Worm (Caenorhabditis elegans): ENCODE data around the gene lec-3.
A peak's percentile ranks its signal among the peaks of the same experiment; 100 is the strongest.

Gene lec-3

ce11 chrII:10016013-10016412 lies 25.1 kb downstream of the lec-3 start, which contains the start of gene lec-2:
TSS of gene lec-2 (minus strand) at chrII:10016183.
- TF ChIP-seq unc-55 (GFP tag; optimal IDR thresholded peaks at IDR 0.05) (no peak), mbf-1 (tag; optimal IDR thresholded peaks at IDR 0.05) (no peak), C34F6.9 (tag; optimal IDR thresholded peaks at IDR 0.05) (no peak), sma-9 (GFP tag; optimal IDR thresholded peaks at IDR 0.05) (peak; percentile 36), sma-9 (tag; optimal IDR thresholded peaks at IDR 0.05) (no peak), nhr-12 (tag; optimal IDR thresholded peaks at IDR 0.05) (no peak), Y55F3AM.14 (GFP tag; optimal IDR thresholded peaks at IDR 0.05) (no peak), egl-27 (tag; optimal IDR thresholded peaks at IDR 0.05) (no peak), ceh-82 (tag; optimal IDR thresholded peaks at IDR 0.05) (no peak), nhr-6 (tag; optimal IDR thresholded peaks at IDR 0.05) (no peak), ztf-4 (tag; optimal IDR thresholded peaks at IDR 0.05) (no peak), mdl-1 (tag; optimal IDR thresholded peaks at IDR 0.05) (peak; percentile 6 to 12), nhr-129 (tag; optimal IDR thresholded peaks at IDR 0.05) (peak; percentile 44), sma-3 (GFP tag; optimal IDR thresholded peaks at IDR 0.05) (peak; percentile 10), F13H6.1 (tag; optimal IDR thresholded peaks at IDR 0.05) (peak; percentile 40), lin-11 (tag; optimal IDR thresholded peaks at IDR 0.05) (peak; percentile 24), unc-62 (GFP tag; optimal IDR thresholded peaks at IDR 0.05) (no peak), nhr-11 (tag; optimal IDR thresholded peaks at IDR 0.05) (no peak)

ce11 chrII:10017528-10017927 lies 26.6 kb downstream of the lec-3 start:
- TF ChIP-seq Y55F3AM.14 (GFP tag; optimal IDR thresholded peaks at IDR 0.05) (no peak), elt-3 (tag; optimal IDR thresholded peaks at IDR 0.05) (no peak), alr-1 (tag; optimal IDR thresholded peaks at IDR 0.05) (no peak), fos-1 (tag; optimal IDR thresholded peaks at IDR 0.05) (no peak), R02D3.7 (tag; optimal IDR thresholded peaks at IDR 0.05) (no peak), ceh-16 (tag; optimal IDR thresholded peaks at IDR 0.05) (no peak), nhr-6 (tag; optimal IDR thresholded peaks at IDR 0.05) (no peak), mab-5 (tag; optimal IDR thresholded peaks at IDR 0.05) (no peak), crh-2 (tag; optimal IDR thresholded peaks at IDR 0.05) (no peak), aly-2 (tag; optimal IDR thresholded peaks at IDR 0.05) (no peak), lin-11 (tag; optimal IDR thresholded peaks at IDR 0.05) (no peak)

- TF ChIP-seq aly-2 (tag; optimal IDR thresholded peaks at IDR 0.05) (no peak), unc-62 (GFP tag; optimal IDR thresholded peaks at IDR 0.05) (no peak), mbf-1 (tag; optimal IDR thresholded peaks at IDR 0.05) (no peak), blmp-1 (tag; optimal IDR thresholded peaks at IDR 0.05; ENCODE audit: insufficient read depth) (no peak), nhr-25 (tag; optimal IDR thresholded peaks at IDR 0.05) (peak; percentile 59), gmeb-1 (tag; optimal IDR thresholded peaks at IDR 0.05) (peak; percentile 30), nhr-11 (tag; optimal IDR thresholded peaks at IDR 0.05) (no peak)
Measured at ce11 chrII:10019669-10020068, 28.8 kb downstream of the lec-3 start.

- TF ChIP-seq C34F6.9 (tag; optimal IDR thresholded peaks at IDR 0.05) (no peak), nhr-25 (tag; optimal IDR thresholded peaks at IDR 0.05) (no peak), ztf-4 (tag; optimal IDR thresholded peaks at IDR 0.05) (no peak), nhr-11 (tag; optimal IDR thresholded peaks at IDR 0.05) (no peak), ztf-1 (GFP tag; conservative IDR thresholded peaks at IDR 0.05) (no peak), lin-11 (tag; optimal IDR thresholded peaks at IDR 0.05) (no peak), nhr-129 (tag; optimal IDR thresholded peaks at IDR 0.05) (no peak), lin-39 (tag; optimal IDR thresholded peaks at IDR 0.05) (no peak), sem-4 (tag; optimal IDR thresholded peaks at IDR 0.05) (no peak), unc-62 (GFP tag; optimal IDR thresholded peaks at IDR 0.05) (no peak), nhr-237 (tag; optimal IDR thresholded peaks at IDR 0.05) (no peak), snpc-4 (tag; optimal IDR thresholded peaks at IDR 0.05) (no peak), ceh-16 (tag; optimal IDR thresholded peaks at IDR 0.05) (no peak), gmeb-1 (tag; optimal IDR thresholded peaks at IDR 0.05) (no peak)
Measured at ce11 chrII:10021749-10022148, 30.8 kb downstream of the lec-3 start.

ce11 chrII:10025059-10025458 lies 34.1 kb downstream of the lec-3 start:
- TF ChIP-seq nhr-10 (tag; optimal IDR thresholded peaks at IDR 0.05) (no peak), nhr-129 (tag; optimal IDR thresholded peaks at IDR 0.05) (peak; percentile 58)
